Worm (Caenorhabditis elegans): ENCODE measurements around the gene F44F4.10.

- TF ChIP-seq nhr-67 (tag; optimal IDR thresholded peaks at IDR 0.05) (no peak), nhr-237 (tag; optimal IDR thresholded peaks at IDR 0.05) (no peak)
These were observed 36.4 kb downstream of the F44F4.10 start, which contains the start of gene lurp-1 for ce11 chrII:10880625-10881024.
